Fruit fly (Drosophila melanogaster) whole organism, prepupa: Measurements from ENCODE around the gene CG11696.

ENCODE experiments used
- Blimp-1 ChIP-seq: fragments of 200-800 bp; sonication (Bioruptor generic); optimal IDR thresholded peaks from 3 replicates; lab custom pipeline; 2017; ENCODE audit warnings: missing biosample characterization, missing genetic modification characterization, mild to moderate bottlenecking, moderate library complexity, missing genetic modification reagents
- CG10631 ChIP-seq: fragments of 200-800 bp; sonication (Bioruptor generic); optimal IDR thresholded peaks from 2 replicates; lab custom pipeline; 2016; ENCODE audit warnings: missing biosample characterization, missing genetic modification characterization
- CG10669 ChIP-seq: fragments of 200-800 bp; sonication (Bioruptor generic); optimal IDR thresholded peaks from 3 replicates; lab custom pipeline; 2018; ENCODE audit warnings: missing biosample characterization, mild to moderate bottlenecking, missing genetic modification characterization, moderate library complexity
- CG11294 ChIP-seq: fragments of 200-800 bp; sonication (Bioruptor generic); IDR thresholded peaks from 2 replicates; pipeline ENCODE4 v1.3.6; 2022; ENCODE audit warnings: missing biosample characterization, missing genetic modification characterization
- CG11902 ChIP-seq: fragments of 200-800 bp; sonication (Bioruptor generic); optimal IDR thresholded peaks from 3 replicates; lab custom pipeline; 2016; ENCODE audit warnings: missing biosample characterization, missing genetic modification characterization
- CG15336 ChIP-seq: fragments of 200-800 bp; sonication (Bioruptor generic); IDR thresholded peaks from 2 replicates; pipeline ENCODE4 v1.3.6; 2022; ENCODE audit warnings: missing biosample characterization, missing genetic modification characterization
- CG1621 ChIP-seq: fragments of 200-800 bp; sonication (Bioruptor generic); optimal IDR thresholded peaks from 3 replicates; lab custom pipeline; 2018; ENCODE audit warnings: missing biosample characterization, mild to moderate bottlenecking, missing genetic modification characterization
- CG16779 ChIP-seq: fragments of 200-800 bp; sonication (Bioruptor generic); optimal IDR thresholded peaks from 3 replicates; lab custom pipeline; 2017; ENCODE audit warnings: missing biosample characterization, mild to moderate bottlenecking, missing genetic modification characterization
- CG3032 ChIP-seq: fragments of 200-800 bp; optimal IDR thresholded peaks from 2 replicates; lab custom pipeline; 2019; ENCODE audit warnings: missing biosample characterization, mild to moderate bottlenecking, missing genetic modification characterization, moderate library complexity
- CG32006 ChIP-seq: fragments of 200-800 bp; sonication (Bioruptor generic); optimal IDR thresholded peaks from 3 replicates; lab custom pipeline; 2017; ENCODE audit warnings: missing biosample characterization, mild to moderate bottlenecking, missing genetic modification characterization
- CG34406 ChIP-seq: fragments of 200-800 bp; sonication (Bioruptor generic); optimal IDR thresholded peaks from 3 replicates; lab custom pipeline; 2016; ENCODE audit warnings: missing biosample characterization, missing genetic modification characterization
- CG3919 ChIP-seq: fragments of 200-800 bp; sonication (Bioruptor generic); optimal IDR thresholded peaks from 3 replicates; lab custom pipeline; 2016; ENCODE audit warnings: missing biosample characterization, missing genetic modification characterization
- CG4318 ChIP-seq: fragments of 200-800 bp; sonication (Bioruptor generic); optimal IDR thresholded peaks from 3 replicates; lab custom pipeline; 2017; ENCODE audit warnings: missing biosample characterization, mild to moderate bottlenecking, missing genetic modification characterization
- CG6163 ChIP-seq: fragments of 200-800 bp; sonication (Bioruptor generic); IDR thresholded peaks from 3 replicates; pipeline ENCODE4 v1.3.6; 2022; ENCODE audit warnings: missing biosample characterization, missing genetic modification characterization
- CG6792 ChIP-seq: fragments of 200-800 bp; sonication (Bioruptor generic); optimal IDR thresholded peaks from 3 replicates; lab custom pipeline; 2016; ENCODE audit warnings: missing biosample characterization, missing genetic modification characterization
- CG6808 ChIP-seq: fragments of 200-800 bp; sonication (Bioruptor generic); optimal IDR thresholded peaks from 3 replicates; lab custom pipeline; 2017; ENCODE audit warnings: missing biosample characterization, missing genetic modification characterization, mild to moderate bottlenecking, moderate library complexity, missing genetic modification reagents
- CG6854 ChIP-seq: fragments of 200-800 bp; sonication (Bioruptor generic); optimal IDR thresholded peaks from 2 replicates; lab custom pipeline; 2017; ENCODE audit warnings: missing biosample characterization, mild to moderate bottlenecking, missing genetic modification characterization
- CG7368 ChIP-seq: fragments of 200-800 bp; sonication (Bioruptor generic); optimal IDR thresholded peaks from 3 replicates; lab custom pipeline; 2016; ENCODE audit warnings: missing biosample characterization, missing genetic modification characterization
- CG8119 ChIP-seq: fragments of 200-800 bp; sonication (Bioruptor generic); IDR thresholded peaks from 3 replicates; pipeline ENCODE4 v1.3.6; 2022; ENCODE audit warnings: missing biosample characterization, missing genetic modification characterization
- CG8632 ChIP-seq: fragments of 200-800 bp; sonication (Bioruptor generic); optimal IDR thresholded peaks from 3 replicates; lab custom pipeline; 2016; ENCODE audit warnings: missing biosample characterization, missing genetic modification characterization
- Eip78C ChIP-seq: fragments of 200-800 bp; sonication (Bioruptor generic); peaks from one replicate; lab custom pipeline; 2016; ENCODE audit warnings: missing biosample characterization, missing genetic modification characterization
- Eip93F ChIP-seq: fragments of 200-800 bp; sonication (Bioruptor generic); optimal IDR thresholded peaks from 2 replicates; lab custom pipeline; 2016; ENCODE audit warnings: missing biosample characterization, mild to moderate bottlenecking, missing genetic modification characterization
- Ets21C ChIP-seq: fragments of 200-800 bp; sonication (Bioruptor generic); optimal IDR thresholded peaks from 3 replicates; lab custom pipeline; 2016; ENCODE audit warnings: missing biosample characterization, missing genetic modification characterization
- Ets96B ChIP-seq: fragments of 200-800 bp; optimal IDR thresholded peaks from 2 replicates; lab custom pipeline; 2019; ENCODE audit warnings: missing biosample characterization, mild to moderate bottlenecking, missing genetic modification characterization, moderate library complexity
- Gug ChIP-seq: fragments of 200-800 bp; sonication (Bioruptor generic); IDR thresholded peaks from 2 replicates; pipeline ENCODE4 v1.3.6; 2022; ENCODE audit warnings: missing biosample characterization, missing genetic modification characterization
- Hr38 ChIP-seq: sonication (Bioruptor generic); optimal IDR thresholded peaks from 2 replicates; lab custom pipeline; 2016; ENCODE audit warnings: missing biosample characterization, missing genetic modification characterization
- Hr39 ChIP-seq: fragments of 200-800 bp; sonication (Bioruptor generic); optimal IDR thresholded peaks from 2 replicates; lab custom pipeline; 2016; ENCODE audit warnings: missing biosample characterization, missing genetic modification characterization
- Hr4 ChIP-seq: fragments of 200-800 bp; sonication (Bioruptor generic); optimal IDR thresholded peaks from 3 replicates; lab custom pipeline; 2016; ENCODE audit warnings: missing biosample characterization, missing genetic modification characterization
- Lpt ChIP-seq: fragments of 200-800 bp; sonication (Bioruptor generic); optimal IDR thresholded peaks from 3 replicates; lab custom pipeline; 2016; ENCODE audit warnings: missing biosample characterization, missing genetic modification characterization
- OdsH ChIP-seq: fragments of 200-800 bp; sonication (Bioruptor generic); optimal IDR thresholded peaks from 3 replicates; lab custom pipeline; 2016; ENCODE audit warnings: missing biosample characterization, missing genetic modification characterization
- Smox ChIP-seq: fragments of 200-800 bp; sonication (Bioruptor generic); optimal IDR thresholded peaks from 3 replicates; lab custom pipeline; 2016; ENCODE audit warnings: missing biosample characterization, missing genetic modification characterization
- Sox102F ChIP-seq: fragments of 200-800 bp; sonication (Bioruptor generic); optimal IDR thresholded peaks from 2 replicates; lab custom pipeline; 2016; ENCODE audit warnings: missing biosample characterization, mild to moderate bottlenecking, missing genetic modification characterization
- Sox14 ChIP-seq: fragments of 200-800 bp; sonication (Bioruptor generic); optimal IDR thresholded peaks from 3 replicates; lab custom pipeline; 2016; ENCODE audit warnings: missing biosample characterization, missing genetic modification characterization
- Sox15 ChIP-seq: fragments of 200-800 bp; sonication (Bioruptor generic); optimal IDR thresholded peaks from 3 replicates; lab custom pipeline; 2016; ENCODE audit warnings: missing biosample characterization, missing genetic modification characterization
- acj6 ChIP-seq: fragments of 200-800 bp; sonication (Bioruptor generic); optimal IDR thresholded peaks from 3 replicates; lab custom pipeline; 2016; ENCODE audit warnings: missing biosample characterization, missing genetic modification characterization
- cyc ChIP-seq: fragments of 200-800 bp; sonication (Bioruptor generic); optimal IDR thresholded peaks from 3 replicates; lab custom pipeline; 2016; ENCODE audit warnings: missing biosample characterization, missing genetic modification characterization
- dac ChIP-seq: fragments of 200-800 bp; sonication (Bioruptor generic); optimal IDR thresholded peaks from 2 replicates; lab custom pipeline; 2017; ENCODE audit warnings: missing biosample characterization, mild to moderate bottlenecking, missing genetic modification characterization
- dsx ChIP-seq: fragments of 200-800 bp; optimal IDR thresholded peaks from 3 replicates; lab custom pipeline; 2019; ENCODE audit warnings: missing biosample characterization, mild to moderate bottlenecking, missing genetic modification characterization, moderate library complexity; ENCODE audit not compliant: poor library complexity, severe bottlenecking
- esn ChIP-seq: fragments of 200-800 bp; sonication (Bioruptor generic); optimal IDR thresholded peaks from 2 replicates; lab custom pipeline; 2016; ENCODE audit warnings: missing biosample characterization, mild to moderate bottlenecking, missing genetic modification characterization, moderate library complexity
- fd59A ChIP-seq: fragments of 200-800 bp; sonication (Bioruptor generic); optimal IDR thresholded peaks from 2 replicates; lab custom pipeline; 2017; ENCODE audit warnings: missing biosample characterization, mild to moderate bottlenecking, missing genetic modification characterization, missing genetic modification reagents
- fd85E ChIP-seq: fragments of 200-800 bp; sonication (Bioruptor generic); optimal IDR thresholded peaks from 3 replicates; lab custom pipeline; 2016; ENCODE audit warnings: missing biosample characterization, missing genetic modification characterization
- lz ChIP-seq: fragments of 200-800 bp; sonication (Bioruptor generic); optimal IDR thresholded peaks from 3 replicates; lab custom pipeline; 2016; ENCODE audit warnings: missing biosample characterization, missing genetic modification characterization
- net ChIP-seq: fragments of 200-800 bp; sonication (Bioruptor generic); optimal IDR thresholded peaks from 3 replicates; lab custom pipeline; 2016; ENCODE audit warnings: missing biosample characterization, missing genetic modification characterization
- pdm3 ChIP-seq: fragments of 200-800 bp; sonication (Bioruptor generic); optimal IDR thresholded peaks from 3 replicates; lab custom pipeline; 2016; ENCODE audit warnings: missing biosample characterization, missing genetic modification characterization
- ss ChIP-seq, 2 experiments: fragments of 200-800 bp; sonication (Bioruptor generic); optimal IDR thresholded peaks; 2 replicates in 1 of 2; 3 replicates in 1 of 2; lab custom pipeline; 2017 to 2018; ENCODE audit warnings: mild to moderate bottlenecking in 2 of 2, missing biosample characterization in 2 of 2, missing genetic modification characterization in 2 of 2, moderate library complexity in 1 of 2
- svp ChIP-seq: fragments of 200-800 bp; sonication (Bioruptor generic); peaks from one replicate; lab custom pipeline; 2016; ENCODE audit warnings: missing biosample characterization, missing genetic modification characterization
- topi ChIP-seq: fragments of 200-800 bp; sonication (Bioruptor generic); optimal IDR thresholded peaks from 3 replicates; lab custom pipeline; 2016; ENCODE audit warnings: missing biosample characterization, missing genetic modification characterization
- vri ChIP-seq: fragments of 200-800 bp; sonication (Bioruptor generic); optimal IDR thresholded peaks from 3 replicates; lab custom pipeline; 2016; ENCODE audit warnings: missing biosample characterization, mild to moderate bottlenecking, missing genetic modification characterization

The CG11696 gene

dm6 chrX:11548701-11549100, 24.8 kb upstream of the CG11696 start (continued):
- TF ChIP-seq CG10669 (GFP tag; lab: Kevin White, UChicago) (peak; percentile 38), lz (no peak), Hr38 (GFP tag; lab: Kevin White, UChicago) (no peak), CG15336 (GFP tag; lab: Robert Waterston, UW) (peak; percentile 76), Eip93F (GFP tag; lab: Kevin White, UChicago) (no peak), Hr39 (no peak), acj6 (GFP tag; lab: Kevin White, UChicago) (peak; percentile 59), Smox (GFP tag; lab: Kevin White, UChicago) (no peak), Hr4 (GFP tag; lab: Kevin White, UChicago) (peak; percentile 54), CG34406 (GFP tag; lab: Kevin White, UChicago) (no peak), Sox15 (GFP tag; lab: Kevin White, UChicago) (no peak), CG6808 (GFP tag; lab: Kevin White, UChicago) (no peak), CG4318 (GFP tag; lab: Kevin White, UChicago) (peak; percentile 33), dac (peak; percentile 19), CG6163 (GFP tag; lab: Robert Waterston, UW) (peak; percentile 68; the same call in 2 of the 3 replicates), CG10631 (GFP tag; lab: Kevin White, UChicago) (peak; percentile 54), CG7368 (peak; percentile 29), CG11902 (GFP tag; lab: Kevin White, UChicago) (no peak), CG6792 (GFP tag; lab: Kevin White, UChicago) (no peak), Ets21C (GFP tag; lab: Kevin White, UChicago) (no peak), esn (GFP tag; lab: Kevin White, UChicago) (no peak), topi (GFP tag; lab: Kevin White, UChicago) (peak; percentile 30), cyc (GFP tag; lab: Kevin White, UChicago) (peak; percentile 13), CG11294 (GFP tag; lab: Robert Waterston, UW) (no peak; the same call in 1 of the 2 replicates), Gug (GFP tag; lab: Robert Waterston, UW) (peak; percentile 34; the same call in 1 of the 2 replicates), Sox14 (peak; percentile 61)

DNA sequence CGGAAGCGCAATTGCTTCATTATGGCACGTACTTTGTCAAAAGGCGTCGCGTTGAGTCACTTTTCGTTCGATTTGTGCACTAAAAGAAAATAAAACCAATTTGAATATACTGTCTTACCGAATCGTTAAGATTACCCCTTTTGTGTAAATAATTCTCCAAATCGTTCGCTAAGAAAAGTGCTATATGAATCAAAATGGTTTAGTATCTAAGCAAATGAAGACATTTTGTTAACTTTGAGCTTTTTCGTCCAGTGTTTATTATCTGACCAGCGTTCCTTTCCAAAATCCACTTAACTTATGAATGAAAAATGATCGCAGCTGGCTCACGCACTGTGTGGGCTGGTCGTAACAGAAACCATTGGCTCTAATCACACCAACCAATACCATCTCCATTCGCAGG, 23.5 kb upstream of the CG11696 start:
- TF ChIP-seq CG7368: no peak
- TF ChIP-seq CG8119: peak; percentile 47; the same call in 1 of the 3 replicates
- peak; percentile 38 for TF ChIP-seq net (GFP tag; lab: Kevin White, UChicago)
- TF ChIP-seq Eip78C (GFP tag; lab: Kevin White, UChicago): peak; percentile 74
- TF ChIP-seq pdm3: peak; percentile 49
- no peak for TF ChIP-seq CG1621 (tag; lab: Kevin White, UChicago)
- TF ChIP-seq Blimp-1 (GFP tag; lab: Kevin White, UChicago): no peak
- no peak for TF ChIP-seq CG6854 (GFP tag; lab: Kevin White, UChicago)
- peak; percentile 66 for TF ChIP-seq topi (GFP tag; lab: Kevin White, UChicago)
- no peak for TF ChIP-seq CG11294 (GFP tag; lab: Robert Waterston, UW)
- TF ChIP-seq Lpt (GFP tag; lab: Kevin White, UChicago): no peak
- TF ChIP-seq fd59A (GFP tag; lab: Kevin White, UChicago): no peak
- TF ChIP-seq CG10669 (GFP tag; lab: Kevin White, UChicago): peak; percentile 26
- TF ChIP-seq Eip93F (GFP tag; lab: Kevin White, UChicago): no peak
- TF ChIP-seq CG3032 (tag; lab: Kevin White, UChicago): peak; percentile 16
- no peak for TF ChIP-seq dac
- peak; percentile 25 for TF ChIP-seq acj6 (GFP tag; lab: Kevin White, UChicago)
- TF ChIP-seq CG4318 (GFP tag; lab: Kevin White, UChicago): no peak
- peak; percentile 17 for TF ChIP-seq CG32006 (GFP tag; lab: Kevin White, UChicago)
- peak; percentile 33 for TF ChIP-seq OdsH (GFP tag; lab: Kevin White, UChicago)
- TF ChIP-seq CG16779 (tag; lab: Kevin White, UChicago): no peak
- peak; percentile 38 for TF ChIP-seq Sox102F (GFP tag; lab: Kevin White, UChicago)
- no peak for TF ChIP-seq dsx (GFP tag; lab: Kevin White, UChicago)
- TF ChIP-seq Hr39: peak; percentile 66
- peak; percentile 34; the same call in 1 of the 2 replicates for TF ChIP-seq Gug (GFP tag; lab: Robert Waterston, UW)
- TF ChIP-seq fd85E (GFP tag; lab: Kevin White, UChicago): no peak
- TF ChIP-seq vri (GFP tag; lab: Kevin White, UChicago): peak; percentile 25
- peak; percentile 34 for TF ChIP-seq lz
- no peak for TF ChIP-seq Sox15 (GFP tag; lab: Kevin White, UChicago)
- peak; percentile 70 for TF ChIP-seq svp (GFP tag; lab: Kevin White, UChicago)
- peak; percentile 23 for TF ChIP-seq Ets96B (tag; lab: Kevin White, UChicago)
- TF ChIP-seq CG8632 (GFP tag; lab: Kevin White, UChicago): peak; percentile 24
- TF ChIP-seq ss (GFP tag; optimal IDR thresholded peaks at IDR 0.05; lab: Kevin White, UChicago): no peak
- TF ChIP-seq CG3919 (GFP tag; lab: Kevin White, UChicago): peak; percentile 40
- TF ChIP-seq CG11902 (GFP tag; lab: Kevin White, UChicago): no peak
- no peak for TF ChIP-seq Hr38 (GFP tag; lab: Kevin White, UChicago)
- peak; percentile 42 for TF ChIP-seq Ets21C (GFP tag; lab: Kevin White, UChicago)
- peak; percentile 12 for TF ChIP-seq Hr4 (GFP tag; lab: Kevin White, UChicago)
